Fruit fly (Drosophila melanogaster): ENCODE measurements around the gene CG32512.

DNA sequence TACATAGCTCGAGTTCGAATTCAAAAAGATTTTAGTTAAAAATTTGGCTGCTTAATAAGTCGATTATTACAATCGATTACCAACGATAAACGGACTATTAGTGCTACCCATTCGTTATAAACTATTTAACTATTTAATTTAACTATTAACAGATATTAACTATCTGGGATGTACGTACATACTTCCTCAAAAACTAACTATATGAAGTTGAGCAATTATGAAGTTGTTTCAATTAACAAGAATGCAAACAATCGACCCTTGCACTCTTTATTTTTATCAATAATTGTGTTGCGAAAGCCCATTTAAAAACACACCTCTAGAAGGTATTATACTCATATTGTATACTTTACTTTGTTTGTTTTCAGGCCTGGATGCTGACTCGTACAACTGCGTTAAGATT is 38.9 kb upstream of the CG32512 start, which contains the start of gene CG1503:
- TF ChIP-seq sage (GFP tag; optimal IDR thresholded peaks at IDR 0.05) = no peak
- TF ChIP-seq Mio (GFP tag; optimal IDR thresholded peaks at IDR 0.05) = no peak
- TF ChIP-seq GATAd (GFP tag; optimal IDR thresholded peaks at IDR 0.05) = no peak
- TF ChIP-seq h (GFP tag; optimal IDR thresholded peaks at IDR 0.05) = no peak
- TF ChIP-seq usp (GFP tag; optimal IDR thresholded peaks at IDR 0.05) = no peak
